ENCODE assay signal across 1 fruit fly cellular context in genomic region chr3R:6350755-6351154, dm6.
TF ChIP-seq lines count a peak whose summit lies in the region.

Pak (plus strand) TSS chr3R:6350896.

TF ChIP-seq in whole organism, embryonic, 481 proteins besides CTCF, POLR2A, EP300 and RAD21 (continued from another document and continues in another):
- peak; percentile 39; the same call in 1 of the 2 replicates for TF ChIP-seq Adf1 (GFP tag; IDR thresholded peaks at IDR 0.05; lab: Robert Waterston, UW)
- no peak for TF ChIP-seq psq (GFP tag; optimal IDR thresholded peaks at IDR 0.05; lab: Kevin White, UChicago)
- no peak for TF ChIP-seq usp (GFP tag; optimal IDR thresholded peaks at IDR 0.05; lab: Kevin White, UChicago)
- TF ChIP-seq al (GFP tag; IDR thresholded peaks at IDR 0.05; lab: Robert Waterston, UW) = no peak
- TF ChIP-seq tx (GFP tag; optimal IDR thresholded peaks at IDR 0.05; lab: Kevin White, UChicago) = no peak
- no peak for TF ChIP-seq CG15479 (GFP tag; optimal IDR thresholded peaks at IDR 0.05; lab: Kevin White, UChicago)
- no peak for TF ChIP-seq Doc2 (GFP tag; IDR thresholded peaks at IDR 0.05; lab: Robert Waterston, UW)
- no peak for TF ChIP-seq PHDP (tag; optimal IDR thresholded peaks at IDR 0.05; lab: Kevin White, UChicago)
- TF ChIP-seq ranshi (GFP tag; IDR thresholded peaks at IDR 0.05; lab: Robert Waterston, UW) = no peak
- no peak for TF ChIP-seq sqz (GFP tag; optimal IDR thresholded peaks at IDR 0.05; lab: Kevin White, UChicago)
- peak; percentile 12 for TF ChIP-seq Abd-B (GFP tag; optimal IDR thresholded peaks at IDR 0.05; lab: Kevin White, UChicago)
- TF ChIP-seq CHES-1-like (GFP tag; optimal IDR thresholded peaks at IDR 0.05; lab: Kevin White, UChicago) = peak; percentile 11
- peak; percentile 90 for TF ChIP-seq HLH4C (GFP tag; IDR thresholded peaks at IDR 0.05; lab: Robert Waterston, UW; ENCODE audit: partially characterized antibody)
- TF ChIP-seq Ptx1 (GFP tag; IDR thresholded peaks at IDR 0.05; lab: Robert Waterston, UW) = no peak
- no peak for TF ChIP-seq CG12942 (GFP tag; optimal IDR thresholded peaks at IDR 0.05; lab: Kevin White, UChicago)
- TF ChIP-seq amos (GFP tag; IDR thresholded peaks at IDR 0.05; lab: Robert Waterston, UW; ENCODE audit: partially characterized antibody) = peak; percentile 97
- TF ChIP-seq pho (GFP tag; optimal IDR thresholded peaks at IDR 0.05; lab: Kevin White, UChicago) = no peak
- TF ChIP-seq fru (optimal IDR thresholded peaks at IDR 0.05; lab: Kevin White, UChicago) = no peak
- TF ChIP-seq BEAF-32 (GFP tag; optimal IDR thresholded peaks at IDR 0.05; lab: Kevin White, UChicago) = peak; percentile 95
- no peak for TF ChIP-seq scrt (GFP tag; optimal IDR thresholded peaks at IDR 0.05; lab: Kevin White, UChicago)
- TF ChIP-seq run (tag; optimal IDR thresholded peaks at IDR 0.05; lab: Kevin White, UChicago) = no peak
- TF ChIP-seq fd3F (GFP tag; optimal IDR thresholded peaks at IDR 0.05; lab: Kevin White, UChicago) = no peak
- TF ChIP-seq Asciz (GFP tag; optimal IDR thresholded peaks at IDR 0.05; lab: Kevin White, UChicago) = no peak
- no peak for TF ChIP-seq hth (optimal IDR thresholded peaks at IDR 0.05; lab: Kevin White, UChicago)
- TF ChIP-seq Aef1 (GFP tag; IDR thresholded peaks at IDR 0.05; lab: Robert Waterston, UW) = no peak
- no peak for TF ChIP-seq lab (GFP tag; optimal IDR thresholded peaks at IDR 0.05; lab: Kevin White, UChicago)
- TF ChIP-seq inv (GFP tag; IDR thresholded peaks at IDR 0.05; lab: Robert Waterston, UW; ENCODE audit: partially characterized antibody) = peak; percentile 92
- TF ChIP-seq Dref (GFP tag; IDR thresholded peaks at IDR 0.05; lab: Robert Waterston, UW) = peak; percentile 93
- TF ChIP-seq knrl (GFP tag; IDR thresholded peaks at IDR 0.05; lab: Robert Waterston, UW; ENCODE audit: partially characterized antibody) = peak; percentile 95
- TF ChIP-seq jing (GFP tag; optimal IDR thresholded peaks at IDR 0.05; lab: Kevin White, UChicago) = no peak
- TF ChIP-seq Oli (tag; optimal IDR thresholded peaks at IDR 0.05; lab: Kevin White, UChicago) = no peak
- peak; percentile 1 for TF ChIP-seq jumu (GFP tag; optimal IDR thresholded peaks at IDR 0.05; lab: Kevin White, UChicago)
- no peak for TF ChIP-seq ac (GFP tag; optimal IDR thresholded peaks at IDR 0.05; lab: Kevin White, UChicago)
- TF ChIP-seq zfh1 (GFP tag; IDR thresholded peaks at IDR 0.05; lab: Robert Waterston, UW) = no peak
- peak; percentile 55 for TF ChIP-seq CoRest (tag; optimal IDR thresholded peaks at IDR 0.05; lab: Kevin White, UChicago)
- TF ChIP-seq CG8290 (GFP tag; optimal IDR thresholded peaks at IDR 0.05; lab: Kevin White, UChicago) = peak; percentile 43
- peak in 1 of 2 experiments; percentile 56 for TF ChIP-seq CG8290 (tag; optimal IDR thresholded peaks at IDR 0.05; lab: Kevin White, UChicago)
- TF ChIP-seq eyg (GFP tag; optimal IDR thresholded peaks at IDR 0.05; lab: Kevin White, UChicago) = peak; percentile 33
- TF ChIP-seq Fer2 (tag; optimal IDR thresholded peaks at IDR 0.05; lab: Kevin White, UChicago) = no peak
- no peak for TF ChIP-seq CG1602 (GFP tag; optimal IDR thresholded peaks at IDR 0.05; lab: Kevin White, UChicago)
- TF ChIP-seq ato (GFP tag; IDR thresholded peaks at IDR 0.05; lab: Robert Waterston, UW; ENCODE audit: partially characterized antibody) = peak; percentile 93
- no peak for TF ChIP-seq CG11093 (GFP tag; IDR thresholded peaks at IDR 0.05; lab: Robert Waterston, UW)
- TF ChIP-seq CG10654 (GFP tag; optimal IDR thresholded peaks at IDR 0.05; lab: Kevin White, UChicago) = no peak
- TF ChIP-seq Ets97D (GFP tag; optimal IDR thresholded peaks at IDR 0.05; lab: Kevin White, UChicago) = peak; percentile 58
- peak; percentile 89; the same call in 2 of the 4 replicates for TF ChIP-seq chinmo (GFP tag; IDR thresholded peaks at IDR 0.05; lab: Robert Waterston, UW; ENCODE audit: partially characterized antibody)
- no peak; the same call in 2 of the 3 replicates for TF ChIP-seq CG34422 (GFP tag; IDR thresholded peaks at IDR 0.05; lab: Robert Waterston, UW)
- TF ChIP-seq ems (GFP tag; optimal IDR thresholded peaks at IDR 0.05; lab: Kevin White, UChicago) = no peak
- TF ChIP-seq cg (GFP tag; optimal IDR thresholded peaks at IDR 0.05; lab: Kevin White, UChicago) = no peak
- no peak for TF ChIP-seq so (GFP tag; IDR thresholded peaks at IDR 0.05; lab: Robert Waterston, UW)
- TF ChIP-seq CG10431 (GFP tag; optimal IDR thresholded peaks at IDR 0.05; lab: Kevin White, UChicago) = no peak
- TF ChIP-seq CG15011 (GFP tag; optimal IDR thresholded peaks at IDR 0.05; lab: Kevin White, UChicago) = no peak
- TF ChIP-seq CG17359 (tag; optimal IDR thresholded peaks at IDR 0.05; lab: Kevin White, UChicago) = no peak
- no peak for TF ChIP-seq Drgx (GFP tag; IDR thresholded peaks at IDR 0.05; lab: Robert Waterston, UW)
- TF ChIP-seq Meics (GFP tag; optimal IDR thresholded peaks at IDR 0.05; lab: Kevin White, UChicago) = no peak
- no peak for TF ChIP-seq H2.0 (GFP tag; IDR thresholded peaks at IDR 0.05; lab: Robert Waterston, UW)
- TF ChIP-seq sens (GFP tag; lab: Kevin White, UChicago) = peak; percentile 80
- TF ChIP-seq CG34224 (GFP tag; IDR thresholded peaks at IDR 0.05; lab: Robert Waterston, UW; ENCODE audit: partially characterized antibody) = peak; percentile 86
- TF ChIP-seq CG32772 (GFP tag; IDR thresholded peaks at IDR 0.05; lab: Robert Waterston, UW) = no peak
- TF ChIP-seq gce (GFP tag; IDR thresholded peaks at IDR 0.05; lab: Robert Waterston, UW) = no peak
- peak; percentile 11 for TF ChIP-seq da (GFP tag; optimal IDR thresholded peaks at IDR 0.05; lab: Kevin White, UChicago)
- TF ChIP-seq phol (tag; optimal IDR thresholded peaks at IDR 0.05; lab: Kevin White, UChicago) = peak; percentile 57
- no peak for TF ChIP-seq corto (GFP tag; optimal IDR thresholded peaks at IDR 0.05; lab: Kevin White, UChicago)
- TF ChIP-seq CG13624 (GFP tag; optimal IDR thresholded peaks at IDR 0.05; lab: Kevin White, UChicago) = no peak
- peak; percentile 89 for TF ChIP-seq CG7963 (GFP tag; IDR thresholded peaks at IDR 0.05; lab: Robert Waterston, UW; ENCODE audit: partially characterized antibody)
- no peak for TF ChIP-seq sr (GFP tag; IDR thresholded peaks at IDR 0.05; lab: Robert Waterston, UW)
- no peak for TF ChIP-seq CG17912 (GFP tag; optimal IDR thresholded peaks at IDR 0.05; lab: Kevin White, UChicago)
- TF ChIP-seq CG14965 (GFP tag; optimal IDR thresholded peaks at IDR 0.05; lab: Kevin White, UChicago; ENCODE audit: borderline replicate concordance) = no peak
- peak; percentile 97 for TF ChIP-seq CG11560 (tag; IDR thresholded peaks at IDR 0.05; lab: Robert Waterston, UW)
- no peak for TF ChIP-seq NC2β (GFP tag; optimal IDR thresholded peaks at IDR 0.05; lab: Kevin White, UChicago)
- TF ChIP-seq z (GFP tag; IDR thresholded peaks at IDR 0.05; lab: Robert Waterston, UW) = no peak
- TF ChIP-seq dan (GFP tag; IDR thresholded peaks at IDR 0.05; lab: Robert Waterston, UW) = no peak
- TF ChIP-seq Doc3 (GFP tag; IDR thresholded peaks at IDR 0.05; lab: Robert Waterston, UW; ENCODE audit: partially characterized antibody) = peak; percentile 91
- peak; percentile 16 for TF ChIP-seq CG1529 (GFP tag; optimal IDR thresholded peaks at IDR 0.05; lab: Kevin White, UChicago)
- TF ChIP-seq row (GFP tag; IDR thresholded peaks at IDR 0.05; lab: Robert Waterston, UW) = peak; percentile 74
- TF ChIP-seq stc (GFP tag; IDR thresholded peaks at IDR 0.05; lab: Robert Waterston, UW) = no peak
- TF ChIP-seq odd (GFP tag; optimal IDR thresholded peaks at IDR 0.05; lab: Kevin White, UChicago) = no peak
- TF ChIP-seq Hr78 (GFP tag; optimal IDR thresholded peaks at IDR 0.05; lab: Kevin White, UChicago) = no peak
- no peak for TF ChIP-seq Rx (GFP tag; IDR thresholded peaks at IDR 0.05; lab: Robert Waterston, UW)
- TF ChIP-seq tgo (GFP tag; IDR thresholded peaks at IDR 0.05; lab: Robert Waterston, UW) = no peak
- TF ChIP-seq tll (GFP tag; optimal IDR thresholded peaks at IDR 0.05; lab: Kevin White, UChicago) = peak in 1 of 2 experiments; percentile 36
- peak; percentile 7 for TF ChIP-seq zfh2 (GFP tag; optimal IDR thresholded peaks at IDR 0.05; lab: Kevin White, UChicago)
- TF ChIP-seq CG7372 (GFP tag; IDR thresholded peaks at IDR 0.05; lab: Robert Waterston, UW) = no peak
- no peak for TF ChIP-seq CG14014 (GFP tag; IDR thresholded peaks at IDR 0.05; lab: Robert Waterston, UW)
- no peak for TF ChIP-seq her (GFP tag; optimal IDR thresholded peaks at IDR 0.05; lab: Kevin White, UChicago)
- no peak for TF ChIP-seq onecut (GFP tag; IDR thresholded peaks at IDR 0.05; lab: Robert Waterston, UW)
- no peak for TF ChIP-seq az2 (GFP tag; optimal IDR thresholded peaks at IDR 0.05; lab: Kevin White, UChicago)
- no peak for TF ChIP-seq chn (GFP tag; optimal IDR thresholded peaks at IDR 0.05; lab: Kevin White, UChicago)
- TF ChIP-seq shn (GFP tag; optimal IDR thresholded peaks at IDR 0.05; lab: Kevin White, UChicago) = no peak
- peak; percentile 93 for TF ChIP-seq tna (GFP tag; IDR thresholded peaks at IDR 0.05; lab: Robert Waterston, UW; ENCODE audit: partially characterized antibody)
- TF ChIP-seq CG18764 (GFP tag; optimal IDR thresholded peaks at IDR 0.05; lab: Kevin White, UChicago) = no peak
- no peak for TF ChIP-seq cwo (GFP tag; optimal IDR thresholded peaks at IDR 0.05; lab: Kevin White, UChicago)
- TF ChIP-seq CG10462 (GFP tag; optimal IDR thresholded peaks at IDR 0.05; lab: Kevin White, UChicago) = no peak
- peak; percentile 93 for TF ChIP-seq bbx (GFP tag; IDR thresholded peaks at IDR 0.05; lab: Robert Waterston, UW; ENCODE audit: partially characterized antibody)
- TF ChIP-seq kay (GFP tag; optimal IDR thresholded peaks at IDR 0.05; lab: Kevin White, UChicago) = no peak
- TF ChIP-seq Bteb2 (GFP tag; optimal IDR thresholded peaks at IDR 0.05; lab: Kevin White, UChicago) = no peak
- TF ChIP-seq ftz-f1 (GFP tag; optimal IDR thresholded peaks at IDR 0.05; lab: Kevin White, UChicago) = no peak
- TF ChIP-seq HmgZ (tag; optimal IDR thresholded peaks at IDR 0.05; lab: Kevin White, UChicago) = peak; percentile 33
- TF ChIP-seq sens-2 (GFP tag; IDR thresholded peaks at IDR 0.05; lab: Robert Waterston, UW) = no peak
- TF ChIP-seq dpn (GFP tag; optimal IDR thresholded peaks at IDR 0.05; lab: Kevin White, UChicago) = no peak
- TF ChIP-seq sna (GFP tag; IDR thresholded peaks at IDR 0.05; lab: Robert Waterston, UW; ENCODE audit: partially characterized antibody) = peak; percentile 92
- no peak for TF ChIP-seq prd (optimal IDR thresholded peaks at IDR 0.05; lab: Kevin White, UChicago)
- TF ChIP-seq prd (GFP tag; IDR thresholded peaks at IDR 0.05; lab: Robert Waterston, UW) = no peak
- TF ChIP-seq Mes4 (GFP tag; optimal IDR thresholded peaks at IDR 0.05; lab: Kevin White, UChicago) = no peak
- TF ChIP-seq kni (GFP tag; optimal IDR thresholded peaks at IDR 0.05; lab: Kevin White, UChicago) = no peak
- TF ChIP-seq Fer1 (GFP tag; optimal IDR thresholded peaks at IDR 0.05; lab: Kevin White, UChicago) = no peak
- no peak for TF ChIP-seq Deaf1 (tag; optimal IDR thresholded peaks at IDR 0.05; lab: Kevin White, UChicago)
- TF ChIP-seq MBD-R2 (GFP tag; IDR thresholded peaks at IDR 0.05; lab: Robert Waterston, UW) = peak; percentile 72
- TF ChIP-seq ash1 (GFP tag; optimal IDR thresholded peaks at IDR 0.05; lab: Kevin White, UChicago) = no peak
- no peak for TF ChIP-seq CG8388 (GFP tag; optimal IDR thresholded peaks at IDR 0.05; lab: Kevin White, UChicago)
- no peak for TF ChIP-seq Dbx (GFP tag; IDR thresholded peaks at IDR 0.05; lab: Robert Waterston, UW)
- no peak for TF ChIP-seq pum (GFP tag; optimal IDR thresholded peaks at IDR 0.05; lab: Kevin White, UChicago)
- TF ChIP-seq wek (GFP tag; optimal IDR thresholded peaks at IDR 0.05; lab: Kevin White, UChicago) = no peak
- no peak for TF ChIP-seq CG1024 (GFP tag; IDR thresholded peaks at IDR 0.05; lab: Robert Waterston, UW)
- no peak for TF ChIP-seq CG10979 (tag; optimal IDR thresholded peaks at IDR 0.05; lab: Kevin White, UChicago)
- TF ChIP-seq sim (GFP tag; IDR thresholded peaks at IDR 0.05; lab: Robert Waterston, UW) = no peak
- TF ChIP-seq ewg (GFP tag; optimal IDR thresholded peaks at IDR 0.05; lab: Kevin White, UChicago) = no peak
- no peak for TF ChIP-seq CG6683 (GFP tag; optimal IDR thresholded peaks at IDR 0.05; lab: Kevin White, UChicago)
- no peak for TF ChIP-seq sug (tag; optimal IDR thresholded peaks at IDR 0.05; lab: Kevin White, UChicago)
- TF ChIP-seq gfzf (GFP tag; optimal IDR thresholded peaks at IDR 0.05; lab: Kevin White, UChicago) = peak; percentile 56
- TF ChIP-seq MTF-1 (GFP tag; optimal IDR thresholded peaks at IDR 0.05; lab: Kevin White, UChicago; ENCODE audit: borderline replicate concordance) = no peak
- TF ChIP-seq peb (GFP tag; IDR thresholded peaks at IDR 0.05; lab: Robert Waterston, UW) = no peak
- TF ChIP-seq Pdp1 (GFP tag; optimal IDR thresholded peaks at IDR 0.05; lab: Kevin White, UChicago) = no peak
- peak; percentile 68 for TF ChIP-seq CG1603 (tag; optimal IDR thresholded peaks at IDR 0.05; lab: Kevin White, UChicago)
- TF ChIP-seq bcd (GFP tag; optimal IDR thresholded peaks at IDR 0.05; lab: Kevin White, UChicago) = no peak
- TF ChIP-seq NFAT (GFP tag; IDR thresholded peaks at IDR 0.05; lab: Robert Waterston, UW) = no peak
- no peak for TF ChIP-seq Hand (GFP tag; optimal IDR thresholded peaks at IDR 0.05; lab: Kevin White, UChicago)
- TF ChIP-seq bab2 (GFP tag; optimal IDR thresholded peaks at IDR 0.05; lab: Kevin White, UChicago) = no peak
- TF ChIP-seq YL-1 (GFP tag; optimal IDR thresholded peaks at IDR 0.05; lab: Kevin White, UChicago) = peak; percentile 15
- TF ChIP-seq dati (GFP tag; IDR thresholded peaks at IDR 0.05; lab: Robert Waterston, UW) = no peak
- no peak for TF ChIP-seq Bdp1 (GFP tag; optimal IDR thresholded peaks at IDR 0.05; lab: Kevin White, UChicago)
- TF ChIP-seq grau (tag; optimal IDR thresholded peaks at IDR 0.05; lab: Kevin White, UChicago) = no peak
- no peak for TF ChIP-seq CG13775 (GFP tag; optimal IDR thresholded peaks at IDR 0.05; lab: Kevin White, UChicago)
- TF ChIP-seq Fer3 (tag; optimal IDR thresholded peaks at IDR 0.05; lab: Kevin White, UChicago) = no peak
- no peak for TF ChIP-seq Elba2 (GFP tag; optimal IDR thresholded peaks at IDR 0.05; lab: Kevin White, UChicago)
- no peak for TF ChIP-seq Hsf (GFP tag; optimal IDR thresholded peaks at IDR 0.05; lab: Kevin White, UChicago)
- TF ChIP-seq CG8089 (GFP tag; optimal IDR thresholded peaks at IDR 0.05; lab: Kevin White, UChicago) = no peak
- peak; percentile 95 for TF ChIP-seq CG16813 (GFP tag; IDR thresholded peaks at IDR 0.05; lab: Robert Waterston, UW; ENCODE audit: partially characterized antibody)
- TF ChIP-seq trh (GFP tag; optimal IDR thresholded peaks at IDR 0.05; lab: Kevin White, UChicago) = no peak
